Fruit fly (Drosophila melanogaster) whole organism, prepupa: ENCODE measurements around the gene PAN3.

Experiments
- CG9139 ChIP-seq: fragments of 200-800 bp; sonication (Bioruptor generic); optimal IDR thresholded peaks from 3 replicates; lab custom pipeline; 2017; ENCODE audit warnings: missing biosample characterization, mild to moderate bottlenecking, missing genetic modification characterization
- Eip75B ChIP-seq: fragments of 200-800 bp; sonication (Bioruptor generic); optimal IDR thresholded peaks from 3 replicates; lab custom pipeline; 2016; ENCODE audit warnings: missing biosample characterization, missing genetic modification characterization
- Eip93F ChIP-seq: fragments of 200-800 bp; sonication (Bioruptor generic); optimal IDR thresholded peaks from 2 replicates; lab custom pipeline; 2016; ENCODE audit warnings: missing biosample characterization, mild to moderate bottlenecking, missing genetic modification characterization
- dsx ChIP-seq: fragments of 200-800 bp; optimal IDR thresholded peaks from 3 replicates; lab custom pipeline; 2019; ENCODE audit warnings: missing biosample characterization, mild to moderate bottlenecking, missing genetic modification characterization, moderate library complexity; ENCODE audit not compliant: poor library complexity, severe bottlenecking

DNA sequence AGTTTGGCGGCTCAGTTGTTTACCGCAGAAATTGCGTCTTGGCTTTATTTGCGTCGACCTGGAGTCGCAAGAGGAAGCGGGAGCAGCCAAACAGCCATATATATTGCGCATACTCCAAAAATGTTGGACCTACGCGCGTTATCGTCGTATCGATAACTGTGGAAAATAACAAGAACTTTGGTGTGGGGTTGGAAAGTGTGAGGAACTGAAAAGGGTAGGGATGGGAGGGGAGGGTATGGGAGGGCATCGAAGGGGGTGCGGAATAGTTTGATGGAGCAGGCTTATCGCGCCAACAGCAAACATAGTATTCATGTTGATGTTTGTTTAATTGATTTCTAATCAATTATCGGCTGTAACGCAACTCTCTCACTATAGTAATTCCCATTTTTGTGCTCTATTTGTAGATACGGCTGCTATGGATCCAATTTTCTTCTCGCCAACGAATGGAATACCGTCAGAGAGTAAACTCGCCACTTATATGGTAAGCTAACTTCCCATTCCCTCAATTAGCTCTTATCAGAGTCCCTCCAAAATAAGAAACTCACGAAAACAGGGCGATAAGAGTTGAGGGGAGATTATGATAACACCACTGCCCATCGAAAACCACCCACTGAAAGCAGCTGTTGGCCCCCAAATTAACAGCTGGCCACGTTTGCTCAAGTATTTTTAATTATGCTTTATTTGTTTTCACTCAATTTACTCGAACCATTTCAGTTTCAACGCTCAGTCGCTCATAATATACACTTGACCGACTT lies 12.6 kb downstream of the PAN3 start:
- TF ChIP-seq dsx (GFP tag; lab: Kevin White, UChicago): no peak
- no peak for TF ChIP-seq Eip93F (GFP tag; lab: Kevin White, UChicago)
- no peak for TF ChIP-seq Eip75B (GFP tag; lab: Kevin White, UChicago)
- no peak for TF ChIP-seq CG9139 (GFP tag; lab: Kevin White, UChicago)
